Worm (Caenorhabditis elegans): ENCODE measurements around the gene icl-1.

The icl-1 gene

DNA sequence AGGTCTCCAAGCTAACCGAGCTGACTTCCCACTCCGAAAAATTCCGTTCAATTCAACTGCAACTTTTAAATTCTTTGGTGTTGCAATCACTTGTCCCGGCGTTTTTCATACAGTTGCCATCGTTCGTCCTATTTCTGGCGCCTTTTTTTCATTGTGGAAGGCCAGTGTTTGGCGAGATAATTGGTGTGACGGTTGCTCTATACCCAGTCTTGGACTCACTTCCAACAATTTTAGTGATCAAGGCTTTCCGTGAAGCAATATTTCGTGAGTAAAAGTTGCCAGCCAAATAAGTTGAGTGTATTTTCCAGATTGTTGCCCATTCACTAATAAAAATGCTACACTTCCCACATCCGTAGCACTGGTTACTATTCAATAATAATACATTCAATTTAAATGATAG, 44.4 kb upstream of the icl-1 start:
- TF ChIP-seq nhr-23 (tag; optimal IDR thresholded peaks at IDR 0.05) (no peak), ZK546.5 (tag; optimal IDR thresholded peaks at IDR 0.05) (no peak), elt-2 (tag; optimal IDR thresholded peaks at IDR 0.05) (no peak), nhr-28 (tag; optimal IDR thresholded peaks at IDR 0.05) (no peak), R02D3.7 (tag; optimal IDR thresholded peaks at IDR 0.05) (no peak), elt-3 (tag; optimal IDR thresholded peaks at IDR 0.05) (no peak)

DNA sequence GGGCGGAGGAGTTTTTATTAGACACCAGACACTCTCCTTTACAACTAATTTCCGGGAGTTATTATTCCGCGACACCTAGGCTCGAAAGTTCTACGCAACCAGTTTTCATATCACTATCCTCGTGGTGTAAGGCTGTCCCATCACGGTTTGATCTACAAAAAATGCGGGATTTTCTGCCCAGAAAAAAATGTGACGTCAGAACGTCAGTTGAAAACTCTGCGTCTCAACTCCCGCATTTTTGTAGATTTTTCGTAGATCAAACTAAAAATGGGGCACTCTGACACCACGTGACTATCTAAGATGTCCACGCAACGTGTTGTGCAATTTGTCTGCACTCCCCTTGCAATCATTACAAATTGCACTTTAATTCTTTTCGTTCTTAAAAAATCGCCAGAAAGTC, 36.9 kb upstream of the icl-1 start, which contains the start of gene str-238:
Gene str-238 (plus strand): TSS at position 301 of the 400 bp plus-strand sequence.
- no peak for TF ChIP-seq skn-1 (tag; optimal IDR thresholded peaks at IDR 0.05)
- no peak for TF ChIP-seq ama-1 (optimal IDR thresholded peaks at IDR 0.05)
- no peak for TF ChIP-seq nhr-77 (tag; optimal IDR thresholded peaks at IDR 0.05)
- TF ChIP-seq tbx-2 (tag; optimal IDR thresholded peaks at IDR 0.05): no peak
- TF ChIP-seq elt-2 (tag; optimal IDR thresholded peaks at IDR 0.05): no peak
- no peak for TF ChIP-seq pha-4 (tag; optimal IDR thresholded peaks at IDR 0.05)
- TF ChIP-seq snpc-4 (tag; optimal IDR thresholded peaks at IDR 0.05): no peak
- TF ChIP-seq lsy-12 (tag; optimal IDR thresholded peaks at IDR 0.05): no peak
- no peak for TF ChIP-seq nhr-12 (tag; optimal IDR thresholded peaks at IDR 0.05)
- no peak for TF ChIP-seq fkh-2 (tag; optimal IDR thresholded peaks at IDR 0.05)
- no peak for TF ChIP-seq ztf-4 (tag; optimal IDR thresholded peaks at IDR 0.05)
- no peak for TF ChIP-seq nfya-1 (tag; optimal IDR thresholded peaks at IDR 0.05; ENCODE audit: insufficient read depth)
- TF ChIP-seq ceh-16 (tag; optimal IDR thresholded peaks at IDR 0.05): no peak
- no peak for TF ChIP-seq ZK546.5 (tag; optimal IDR thresholded peaks at IDR 0.05)
- TF ChIP-seq sea-2 (GFP tag; optimal IDR thresholded peaks at IDR 0.05): no peak
- TF ChIP-seq nhr-23 (tag; optimal IDR thresholded peaks at IDR 0.05): no peak
- no peak for TF ChIP-seq eor-1 (tag; optimal IDR thresholded peaks at IDR 0.05)
- no peak for TF ChIP-seq ztf-11 (tag; optimal IDR thresholded peaks at IDR 0.05)
- TF ChIP-seq unc-39 (tag; optimal IDR thresholded peaks at IDR 0.05): no peak
- no peak for TF ChIP-seq aly-2 (tag; optimal IDR thresholded peaks at IDR 0.05)

DNA sequence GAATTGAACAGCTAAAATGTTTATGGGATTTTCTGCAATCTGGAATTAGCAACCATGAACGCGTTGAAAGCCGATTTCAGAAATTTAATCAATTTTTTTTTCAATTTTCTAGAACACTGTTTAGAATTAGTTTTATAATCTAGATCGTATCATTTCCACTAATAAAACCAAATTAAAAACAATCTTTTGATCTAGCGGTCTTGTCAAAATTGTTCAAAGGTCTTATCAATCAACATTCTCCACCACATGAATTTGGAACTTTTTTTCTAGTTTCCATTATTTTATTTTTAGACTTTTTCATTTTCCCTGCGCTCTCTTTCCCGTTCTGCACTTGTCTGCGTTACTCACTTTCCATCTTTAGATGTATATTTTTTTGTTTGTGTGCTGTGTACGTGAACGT, 34.5 kb upstream of the icl-1 start, which contains the start of gene srp-2:
Gene srp-2 (plus strand): TSS at position 301 of the 400 bp plus-strand sequence.
- TF ChIP-seq unc-62 (GFP tag; optimal IDR thresholded peaks at IDR 0.05) (no peak), daf-12 (tag; optimal IDR thresholded peaks at IDR 0.05) (no peak), lsy-12 (tag; optimal IDR thresholded peaks at IDR 0.05) (no peak), eor-1 (tag; optimal IDR thresholded peaks at IDR 0.05) (no peak), nhr-77 (tag; optimal IDR thresholded peaks at IDR 0.05) (no peak), elt-3 (tag; optimal IDR thresholded peaks at IDR 0.05) (no peak), ceh-16 (tag; optimal IDR thresholded peaks at IDR 0.05) (no peak), elt-1 (tag; optimal IDR thresholded peaks at IDR 0.05) (no peak), elt-2 (tag; optimal IDR thresholded peaks at IDR 0.05) (no peak), ztf-4 (tag; optimal IDR thresholded peaks at IDR 0.05) (no peak), nhr-25 (tag; optimal IDR thresholded peaks at IDR 0.05) (no peak), fos-1 (tag; optimal IDR thresholded peaks at IDR 0.05) (no peak), nhr-76 (tag; optimal IDR thresholded peaks at IDR 0.05) (no peak), nhr-11 (tag; optimal IDR thresholded peaks at IDR 0.05) (no peak), ceh-28 (tag; optimal IDR thresholded peaks at IDR 0.05) (no peak)

DNA sequence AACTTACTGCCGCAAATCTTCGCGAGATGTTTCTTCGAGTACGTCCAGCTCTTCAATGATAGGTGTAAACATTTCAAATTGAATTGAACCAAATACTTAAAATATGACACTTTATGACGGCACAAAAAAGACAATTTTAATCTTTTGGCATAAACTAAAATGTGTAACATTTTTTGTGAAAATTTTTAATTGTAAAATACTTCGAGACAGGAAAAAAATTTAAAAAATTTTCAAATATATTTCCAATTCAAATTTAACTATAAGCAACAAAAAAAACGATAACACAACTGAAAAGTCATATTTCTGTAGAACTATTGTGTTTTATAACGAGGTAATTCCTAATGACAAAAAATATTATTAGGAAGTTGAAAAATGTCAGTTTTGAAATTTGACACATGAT, 34.1 kb upstream of the icl-1 start, which contains the start of gene C05E4.12:
Gene C05E4.12 (minus strand): TSS at position 101 of the 400 bp plus-strand sequence.
- TF ChIP-seq pqm-1 (tag; optimal IDR thresholded peaks at IDR 0.05) (no peak), snpc-4 (tag; optimal IDR thresholded peaks at IDR 0.05) (no peak), ztf-11 (tag; optimal IDR thresholded peaks at IDR 0.05) (no peak), nhr-11 (tag; optimal IDR thresholded peaks at IDR 0.05) (no peak), nhr-28 (tag; optimal IDR thresholded peaks at IDR 0.05) (no peak), jun-1 (tag; optimal IDR thresholded peaks at IDR 0.05) (no peak), elt-3 (tag; optimal IDR thresholded peaks at IDR 0.05) (no peak), sea-2 (GFP tag; optimal IDR thresholded peaks at IDR 0.05) (no peak), ceh-9 (tag; optimal IDR thresholded peaks at IDR 0.05) (no peak)

DNA sequence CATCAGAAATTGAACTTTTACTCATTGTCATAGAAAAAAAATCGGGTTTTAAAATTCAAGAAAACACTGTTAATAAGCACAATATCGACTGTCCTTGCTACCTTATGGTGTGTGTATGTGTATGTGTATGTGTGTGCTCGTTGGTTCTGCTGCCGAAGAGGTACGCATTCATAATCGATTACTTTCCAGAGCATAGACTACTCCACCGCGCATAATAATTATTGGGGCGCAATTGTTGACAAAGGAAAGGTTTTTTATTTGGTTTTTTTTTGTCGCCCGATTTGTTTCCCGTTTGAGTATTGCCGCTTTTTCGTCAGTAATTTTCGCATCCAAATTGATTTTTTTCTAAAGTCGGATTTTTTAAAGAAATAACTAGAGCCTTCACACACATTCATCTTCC, 33.4 kb upstream of the icl-1 start, which contains the start of gene C05E4.15:
Gene C05E4.15 (minus strand): TSS at position 101 of the 400 bp plus-strand sequence.
- no peak for TF ChIP-seq mdl-1 (tag; optimal IDR thresholded peaks at IDR 0.05)
- TF ChIP-seq aly-2 (tag; optimal IDR thresholded peaks at IDR 0.05): no peak
- TF ChIP-seq nhr-67 (tag; optimal IDR thresholded peaks at IDR 0.05): no peak

Data from whole organism, L3 larva.